Worm (Caenorhabditis elegans): ENCODE results near the gene Y39G8B.7.

DNA sequence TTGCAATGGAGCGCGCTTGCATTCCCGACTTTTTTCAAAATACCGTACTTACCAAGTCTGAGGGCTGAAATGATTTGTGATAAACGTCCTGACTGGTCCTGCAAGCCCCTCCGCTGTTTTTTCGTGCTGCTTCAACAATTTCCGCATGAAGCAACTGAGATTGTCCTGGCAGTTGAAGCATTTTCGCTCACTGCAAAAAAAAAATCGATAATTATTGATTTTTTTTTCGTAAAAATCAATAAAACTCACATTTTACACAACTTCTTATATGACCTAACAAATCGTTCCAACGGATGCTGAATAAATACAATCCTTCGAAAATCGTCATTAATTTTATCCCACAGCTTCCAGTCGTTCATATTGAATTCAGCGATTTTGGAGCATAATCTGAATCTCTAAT is 24.1 kb upstream of the Y39G8B.7 start:
- TF ChIP-seq elt-2 (tag; optimal IDR thresholded peaks at IDR 0.05) (no peak), ceh-82 (tag; optimal IDR thresholded peaks at IDR 0.05) (no peak)

Measured in whole organism, L1 larva.